Worm (Caenorhabditis elegans) whole organism, early embryonic: Measurements from ENCODE around the gene cng-3.

Experiments used
- B0310.2 ChIP-seq: sonication (generic microtip); optimal IDR thresholded peaks from 2 replicates; lab custom pipeline; 2016; ENCODE audit warnings: mild to moderate bottlenecking, missing genetic modification characterization, missing compliant biosample characterization
- F13C5.2 ChIP-seq: sonication (generic microtip); optimal IDR thresholded peaks from 2 replicates; lab custom pipeline; 2017; ENCODE audit warnings: mild to moderate bottlenecking, missing genetic modification characterization, inconsistent platforms, missing compliant biosample characterization
- aly-1 ChIP-seq: sonication (generic microtip); optimal IDR thresholded peaks from 2 replicates; lab custom pipeline; 2016; ENCODE audit warnings: missing genetic modification characterization, missing compliant biosample characterization
- ama-1 ChIP-seq: fragments of 150-350 bp; optimal IDR thresholded peaks from 2 replicates; lab custom pipeline; 2014
- ceh-13 ChIP-seq: fragments of 200-800 bp; sonication (Bioruptor generic); optimal IDR thresholded peaks from 2 replicates; lab custom pipeline; 2018; ENCODE audit warnings: mild to moderate bottlenecking, missing genetic modification characterization, missing compliant biosample characterization
- ceh-36 ChIP-seq: sonication (generic microtip); optimal IDR thresholded peaks from 2 replicates; lab custom pipeline; 2016; ENCODE audit warnings: missing genetic modification characterization, inconsistent platforms, missing compliant biosample characterization
- ets-7 ChIP-seq: sonication (generic microtip); optimal IDR thresholded peaks from 2 replicates; lab custom pipeline; 2016; ENCODE audit warnings: missing genotype, missing genetic modification characterization, missing compliant biosample characterization
- flt-1 ChIP-seq: fragments of 200-800 bp; sonication (Bioruptor generic); IDR thresholded peaks from 2 replicates; pipeline ENCODE4 v1.3.6; 2022; ENCODE audit warnings: missing genetic modification characterization, missing compliant biosample characterization
- hmbx-1 ChIP-seq: sonication (generic microtip); optimal IDR thresholded peaks from 2 replicates; lab custom pipeline; 2016; ENCODE audit warnings: mild to moderate bottlenecking, missing genetic modification characterization, missing compliant biosample characterization
- hmg-4 ChIP-seq: fragments of 200-800 bp; sonication (Bioruptor generic); optimal IDR thresholded peaks from 2 replicates; lab custom pipeline; 2018; ENCODE audit warnings: mild to moderate bottlenecking, missing genetic modification characterization, missing compliant biosample characterization
- hnd-1 ChIP-seq: sonication (generic microtip); optimal IDR thresholded peaks from 2 replicates; lab custom pipeline; 2016; ENCODE audit warnings: missing genetic modification characterization, missing compliant biosample characterization
- pes-1 ChIP-seq: fragments of 200-800 bp; sonication (Bioruptor generic); IDR thresholded peaks from 2 replicates; pipeline ENCODE4 v1.3.6; 2022; ENCODE audit warnings: missing genetic modification reagents, missing genetic modification characterization, missing compliant biosample characterization
- scrt-1 ChIP-seq: fragments of 200-800 bp; sonication (Bioruptor generic); IDR thresholded peaks from 2 replicates; pipeline ENCODE4 v1.3.6; 2022; ENCODE audit warnings: missing genetic modification characterization, missing compliant biosample characterization
- sea-1 ChIP-seq: fragments of 200-800 bp; sonication (Bioruptor generic); conservative IDR thresholded peaks from 2 replicates; pipeline ENCODE4 v1.3.6; 2022; ENCODE audit warnings: missing genetic modification characterization, missing compliant biosample characterization
- tbx-11 ChIP-seq: fragments of 200-800 bp; sonication (Bioruptor generic); IDR thresholded peaks from 2 replicates; pipeline ENCODE4 v1.3.6; 2022; ENCODE audit warnings: missing genetic modification characterization, missing compliant biosample characterization
- tbx-37 ChIP-seq: fragments of 200-800 bp; sonication (Bioruptor generic); conservative IDR thresholded peaks from 2 replicates; pipeline ENCODE4 v1.3.6; 2022; ENCODE audit warnings: missing genetic modification reagents, missing genetic modification characterization, missing compliant biosample characterization
- tra-4 ChIP-seq: sonication (generic microtip); optimal IDR thresholded peaks from 2 replicates; lab custom pipeline; 2017; ENCODE audit warnings: missing genetic modification characterization, missing compliant biosample characterization

Gene cng-3

ce11 chrIV:9443940-9444339 lies 36.9 kb downstream of the cng-3 start, which contains the start of gene F38E11.9:
Gene F38E11.9, minus strand, starts transcription at chrIV:9444040.
- TF ChIP-seq scrt-1 (no peak), ceh-13 (no peak), pes-1 (no peak), ets-7 (no peak)

DNA sequence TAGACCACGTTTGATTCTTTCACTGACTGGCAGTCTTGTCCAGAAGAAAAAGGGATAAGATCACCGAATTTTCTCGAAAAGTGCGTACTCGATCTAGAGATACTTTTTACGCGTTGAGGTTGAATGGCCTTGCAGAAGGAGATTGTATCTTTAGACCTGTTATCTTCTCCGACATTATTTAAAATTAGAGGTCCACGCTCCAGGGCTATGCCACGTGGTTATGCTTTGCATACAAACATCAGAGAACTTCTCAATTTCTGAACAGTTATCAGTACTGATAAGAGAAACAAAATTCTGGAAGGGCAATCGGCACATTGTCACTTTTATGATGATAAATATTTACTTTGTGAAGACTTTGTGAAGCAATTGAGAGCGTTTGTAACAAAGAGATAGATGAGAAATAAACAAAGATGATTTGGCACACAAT lies 38.7 kb downstream of the cng-3 start:
- TF ChIP-seq tbx-37 (no peak), flt-1 (GFP tag; lab: Robert Waterston, UW) (no peak), hmg-4 (GFP tag; lab: Kevin White, UChicago) (no peak), tbx-11 (GFP tag; lab: Robert Waterston, UW) (no peak), scrt-1 (no peak), ama-1 (lab: Kevin White, UChicago) (no peak), ets-7 (no peak), hmbx-1 (no peak), hnd-1 (no peak), aly-1 (tag; lab: Kevin White, UChicago) (no peak), B0310.2 (tag; lab: Kevin White, UChicago) (no peak), sea-1 (no peak), pes-1 (no peak), ceh-36 (no peak), ceh-13 (no peak), F13C5.2 (no peak), tra-4 (no peak)

ce11 chrIV:9441391-9441790 lies 39.4 kb downstream of the cng-3 start:
- no peak for TF ChIP-seq hmbx-1

- TF ChIP-seq hmg-4 (GFP tag; lab: Kevin White, UChicago) (no peak), scrt-1 (no peak), ceh-36 (no peak), aly-1 (tag; lab: Kevin White, UChicago) (peak; percentile 18)
Measured at ce11 chrIV:9440880-9441336, 39.9 kb downstream of the cng-3 start, which contains the start of gene idh-1. Gene idh-1, minus strand, starts transcription at chrIV:9441107.

ce11 chrIV:9438753-9439152 lies 42.1 kb downstream of the cng-3 start:
- TF ChIP-seq hmbx-1 = no peak
- TF ChIP-seq ceh-36 = no peak
- no peak for TF ChIP-seq aly-1 (tag; lab: Kevin White, UChicago)
- TF ChIP-seq scrt-1 = no peak
- TF ChIP-seq flt-1 (GFP tag; lab: Robert Waterston, UW) = no peak
- no peak for TF ChIP-seq tbx-11 (GFP tag; lab: Robert Waterston, UW)
- no peak for TF ChIP-seq ets-7

DNA sequence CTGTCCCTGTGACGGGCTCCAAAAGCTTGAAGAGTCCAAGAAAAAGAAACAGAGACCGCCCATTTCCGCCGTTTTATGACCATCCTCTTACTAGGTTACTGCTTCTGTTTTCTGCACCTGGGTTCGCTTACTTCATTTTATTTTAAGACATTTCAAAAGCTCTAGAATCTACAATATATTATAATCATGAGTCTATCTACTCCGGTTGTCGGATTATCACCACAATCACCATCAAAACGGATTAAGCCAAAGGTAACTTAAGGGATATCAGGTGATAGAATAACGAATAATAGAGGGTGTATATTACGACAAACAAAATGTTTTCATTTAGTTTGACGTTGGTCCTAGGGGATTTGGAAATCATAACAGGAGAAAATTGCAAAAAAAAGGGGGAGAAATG lies 48.5 kb downstream of the cng-3 start:
- TF ChIP-seq ama-1 (lab: Kevin White, UChicago) (no peak), B0310.2 (tag; lab: Kevin White, UChicago) (no peak), flt-1 (GFP tag; lab: Robert Waterston, UW) (no peak), ceh-13 (no peak), sea-1 (no peak), hmg-4 (GFP tag; lab: Kevin White, UChicago) (no peak), tbx-37 (no peak), scrt-1 (no peak), ets-7 (no peak), hnd-1 (no peak), aly-1 (tag; lab: Kevin White, UChicago) (no peak), hmbx-1 (no peak), tbx-11 (GFP tag; lab: Robert Waterston, UW) (no peak), pes-1 (no peak), F13C5.2 (no peak), ceh-36 (no peak)

- TF ChIP-seq tbx-11 (GFP tag; lab: Robert Waterston, UW) = no peak
- TF ChIP-seq ets-7 = no peak
Measured at ce11 chrIV:9427959-9428358, 52.9 kb downstream of the cng-3 start, which contains the start of gene F59B8.1. Gene F59B8.1, plus strand, starts transcription at chrIV:9428259.
